Fruit fly (Drosophila melanogaster) whole organism: ENCODE measurements around the gene Atf3.

ENCODE experiments used
- CG8478 ChIP-seq: fragments of >200 bp; optimal IDR thresholded peaks from 2 replicates; lab custom pipeline; 2018; ENCODE audit warnings: inconsistent platforms
- Dll ChIP-seq: fragments of >200 bp; optimal IDR thresholded peaks from 2 replicates; lab custom pipeline; 2017
- EcR ChIP-seq, 2 experiments: fragments of >200 bp; optimal IDR thresholded peaks; 2 replicates each; lab custom pipeline; 2017; ENCODE audit warnings: missing biosample characterization in 2 of 2, missing genetic modification characterization in 2 of 2, missing genetic modification reagents in 2 of 2
- pan ChIP-seq: fragments of >200 bp; optimal IDR thresholded peaks from 2 replicates; lab custom pipeline; 2017
- psq ChIP-seq: fragments of >200 bp; optimal IDR thresholded peaks from 2 replicates; lab custom pipeline; 2017
- usp ChIP-seq: fragments of >200 bp; optimal IDR thresholded peaks from 2 replicates; lab custom pipeline; 2017; ENCODE audit warnings: missing biosample characterization, missing genetic modification characterization, mixed read lengths

The Atf3 gene

DNA sequence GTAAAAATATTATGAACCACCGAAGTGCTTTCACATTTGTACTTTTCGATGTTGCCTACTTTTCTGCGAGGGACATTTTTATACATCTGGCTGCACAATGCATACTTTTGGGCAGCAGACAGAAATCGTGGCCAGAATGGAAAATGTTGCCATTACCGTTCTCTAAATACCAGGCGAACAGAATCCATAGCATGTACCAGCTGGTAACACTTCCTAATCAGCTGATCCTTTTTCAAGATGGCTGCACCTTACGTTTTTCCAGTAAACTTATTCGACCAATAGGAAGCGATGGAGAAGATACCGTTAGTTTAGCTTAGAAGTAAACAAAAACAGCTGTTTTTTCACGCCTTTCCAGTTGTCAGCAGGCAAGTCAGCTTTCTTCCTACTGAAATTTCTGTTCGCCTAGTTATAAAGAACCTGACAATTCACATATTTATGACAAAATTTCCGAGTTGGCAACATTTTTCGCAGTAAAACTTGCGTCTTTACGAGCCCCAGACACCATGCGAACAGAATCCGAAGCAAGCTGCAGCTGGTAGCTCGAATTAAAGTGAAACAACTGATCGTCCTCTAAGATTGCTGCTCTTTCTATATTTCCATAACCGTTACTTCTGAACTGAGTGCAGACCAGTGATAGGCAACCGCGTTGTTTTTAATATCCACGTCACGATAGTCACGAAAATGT lies 14.0 kb upstream of the Atf3 start:
- TF ChIP-seq pan = no peak
- no peak for TF ChIP-seq psq (lab: Kevin White, UChicago)
- no peak for TF ChIP-seq usp
- no peak for TF ChIP-seq CG8478 (lab: Kevin White, UChicago)
- TF ChIP-seq EcR (GFP tag; optimal IDR thresholded peaks at IDR 0.05; lab: Kevin White, UChicago) = no peak
- TF ChIP-seq Dll (lab: Kevin White, UChicago) = no peak

DNA sequence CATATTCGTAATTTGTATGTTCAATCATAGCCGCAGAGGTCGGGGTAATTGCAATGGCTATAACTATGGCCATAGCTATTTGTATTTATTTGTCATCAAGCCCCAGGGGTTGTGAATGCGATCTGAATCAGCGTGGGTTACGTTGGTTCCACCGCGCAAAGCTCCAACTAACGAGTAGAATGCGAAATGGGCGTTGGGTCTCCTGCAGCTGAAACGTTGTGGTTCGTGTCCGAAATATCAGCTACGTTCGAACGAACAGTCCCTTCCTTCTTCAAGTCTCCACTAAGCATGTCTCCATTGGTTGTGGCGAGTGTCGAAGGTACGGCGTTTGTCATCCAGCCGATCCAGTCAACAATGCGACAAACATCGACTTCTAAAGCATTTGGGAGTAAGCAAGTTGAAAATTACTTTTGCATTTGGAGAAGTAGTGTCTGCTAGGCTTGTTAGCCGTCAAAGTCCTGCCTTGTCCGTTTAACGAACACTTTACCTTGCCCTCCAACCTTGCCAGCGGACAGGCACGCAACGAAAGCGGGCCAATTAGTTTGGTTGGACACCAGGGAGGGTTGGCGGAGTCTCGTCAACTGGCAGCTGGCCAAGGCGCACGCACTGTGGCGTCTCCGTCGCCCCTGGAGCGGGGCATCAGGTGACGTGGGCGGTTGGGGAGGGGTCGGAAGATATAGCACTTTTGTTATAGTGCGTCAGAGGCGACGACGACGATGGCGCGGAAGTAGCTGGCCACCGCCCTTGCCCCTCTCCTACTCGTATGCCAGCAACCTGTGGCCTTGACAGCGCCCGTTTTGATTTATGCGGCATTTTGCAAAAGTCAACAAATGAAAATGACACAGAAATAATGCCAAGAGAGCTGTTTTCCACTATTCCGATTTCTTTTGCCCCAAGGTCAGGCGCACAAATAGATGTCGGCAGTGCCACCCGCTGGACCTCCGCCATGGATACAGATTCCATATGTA lies 12.1 kb upstream of the Atf3 start, which contains the start of gene CG32812:
TSS of gene CG32812 (plus strand) at position 423 of the 968 bp plus-strand sequence.
- TF ChIP-seq Dll (lab: Kevin White, UChicago) = no peak
- no peak for TF ChIP-seq usp
- TF ChIP-seq pan = no peak
- TF ChIP-seq psq (lab: Kevin White, UChicago) = no peak
- no peak for TF ChIP-seq EcR (GFP tag; optimal IDR thresholded peaks at IDR 0.05; lab: Kevin White, UChicago)
- no peak for TF ChIP-seq CG8478 (lab: Kevin White, UChicago)

DNA sequence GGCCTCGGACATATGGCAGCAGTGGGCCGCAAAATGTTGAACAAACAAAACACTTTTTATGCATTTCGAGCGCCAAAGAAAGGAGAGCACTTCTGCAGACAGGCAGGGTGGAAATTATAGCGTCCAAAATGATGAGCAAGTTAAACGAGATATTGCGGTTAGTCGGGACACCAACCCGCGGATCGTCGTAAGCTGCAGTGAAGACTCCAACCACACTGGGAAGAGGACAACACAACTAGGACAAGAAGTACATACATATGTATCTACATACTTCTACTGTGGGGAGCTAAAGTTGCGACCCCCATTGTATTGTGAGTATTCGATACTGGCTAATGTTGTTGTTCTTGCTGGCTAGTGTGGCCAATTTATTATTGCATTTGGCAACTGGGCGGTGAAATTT lies 11.1 kb upstream of the Atf3 start:
- TF ChIP-seq Dll (lab: Kevin White, UChicago) (no peak), EcR (GFP tag; optimal IDR thresholded peaks at IDR 0.05; lab: Kevin White, UChicago) (no peak), CG8478 (lab: Kevin White, UChicago) (no peak), usp (no peak), psq (lab: Kevin White, UChicago) (no peak), pan (no peak)

DNA sequence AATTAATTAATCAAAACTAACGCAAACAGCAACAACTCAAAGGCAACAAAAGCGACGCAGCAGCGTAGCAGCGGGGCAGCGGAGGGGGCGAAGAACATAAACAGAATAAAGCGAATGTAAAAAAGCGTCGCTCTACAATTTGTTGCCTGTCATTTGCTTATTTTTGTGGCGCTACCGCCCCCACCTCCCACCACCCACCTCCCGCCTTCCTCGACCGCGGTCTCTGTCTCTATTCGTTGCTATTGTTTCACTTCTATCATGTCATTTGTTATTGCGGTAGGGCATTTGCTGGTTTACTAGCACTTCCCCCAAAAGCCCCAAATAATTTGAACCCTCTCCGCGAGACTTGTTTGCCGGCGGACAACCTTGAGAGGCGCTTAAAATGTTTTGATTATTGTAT lies 10.2 kb upstream of the Atf3 start:
- no peak for TF ChIP-seq Dll (lab: Kevin White, UChicago)
- TF ChIP-seq pan = no peak
- no peak for TF ChIP-seq usp
- no peak for TF ChIP-seq EcR (GFP tag; optimal IDR thresholded peaks at IDR 0.05; lab: Kevin White, UChicago)
- TF ChIP-seq psq (lab: Kevin White, UChicago) = no peak
- no peak for TF ChIP-seq CG8478 (lab: Kevin White, UChicago)

DNA sequence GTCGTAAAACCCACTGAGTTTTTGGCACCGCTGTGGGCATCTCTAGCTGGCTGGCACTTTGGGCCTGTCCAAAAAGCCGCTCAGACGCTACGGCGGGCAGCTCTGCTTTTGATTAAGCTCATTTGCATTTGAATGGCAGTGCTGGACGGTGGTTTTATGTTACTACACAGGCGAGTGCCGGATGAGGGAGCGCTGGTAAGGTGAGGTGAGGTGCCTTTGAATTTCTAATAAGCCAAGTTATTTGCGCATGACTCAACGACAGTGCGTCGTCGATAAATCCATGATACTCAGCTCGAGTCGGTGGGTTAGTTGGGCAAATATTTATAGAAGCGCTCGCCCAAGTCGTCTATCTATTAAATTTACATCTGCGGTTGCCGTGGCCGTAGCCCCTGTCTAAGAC lies 9.2 kb upstream of the Atf3 start:
- TF ChIP-seq Dll (lab: Kevin White, UChicago) (no peak), psq (lab: Kevin White, UChicago) (no peak), usp (no peak), EcR (GFP tag; optimal IDR thresholded peaks at IDR 0.05; lab: Kevin White, UChicago) (no peak), pan (no peak), CG8478 (lab: Kevin White, UChicago) (no peak)

DNA sequence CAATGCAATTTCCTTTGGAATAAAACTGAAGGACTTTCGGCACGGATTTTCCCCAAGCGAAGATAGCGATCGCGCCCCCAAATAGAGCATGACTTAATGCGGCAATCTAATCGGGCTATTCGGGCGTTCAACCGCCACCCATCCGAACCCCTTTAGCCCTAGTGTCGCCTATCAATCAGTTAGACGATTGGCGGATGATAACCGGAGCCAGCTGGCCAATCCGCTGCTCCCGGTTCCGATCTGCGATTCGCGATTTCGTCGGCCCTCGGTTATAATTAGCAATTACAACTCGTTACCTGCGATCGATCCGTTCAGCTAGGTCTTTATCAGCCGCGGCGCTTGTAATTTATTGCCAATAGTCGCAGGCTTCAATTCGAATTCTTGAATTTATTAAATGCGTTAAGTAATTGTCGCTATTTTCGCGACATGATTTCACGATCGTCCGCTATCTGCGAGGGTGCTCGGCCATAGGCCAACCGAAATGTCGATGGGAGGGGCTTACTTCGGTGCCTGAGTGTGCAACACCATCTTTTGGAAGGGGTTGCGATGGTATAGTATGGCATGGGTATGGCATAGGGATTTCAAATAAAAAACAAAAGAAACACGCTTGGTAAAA lies 8.0 kb upstream of the Atf3 start:
- TF ChIP-seq pan = no peak
- TF ChIP-seq CG8478 (lab: Kevin White, UChicago) = no peak
- no peak for TF ChIP-seq EcR (GFP tag; optimal IDR thresholded peaks at IDR 0.05; lab: Kevin White, UChicago)
- no peak for TF ChIP-seq psq (lab: Kevin White, UChicago)
- TF ChIP-seq usp = no peak
- TF ChIP-seq Dll (lab: Kevin White, UChicago) = no peak

DNA sequence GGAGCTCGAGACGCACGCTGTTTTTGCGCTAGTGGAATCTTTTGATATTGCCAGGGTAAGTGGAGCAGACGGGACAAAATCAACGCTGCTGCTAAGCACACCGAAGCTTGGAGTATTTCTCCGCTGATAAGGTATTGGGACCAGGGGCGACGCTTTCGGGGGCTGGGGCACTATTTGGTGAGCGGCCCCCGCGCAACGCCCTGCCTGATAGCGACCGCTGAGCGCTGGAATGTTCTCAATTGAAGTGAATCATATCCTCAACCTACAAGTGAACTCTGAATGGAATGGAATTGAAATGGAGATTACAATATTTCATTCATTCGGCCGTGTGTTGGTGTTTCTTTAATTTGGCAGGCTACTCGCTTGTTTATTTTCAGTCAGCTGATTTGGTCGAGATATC lies 7.3 kb upstream of the Atf3 start:
- TF ChIP-seq psq (lab: Kevin White, UChicago) (no peak), usp (no peak)

DNA sequence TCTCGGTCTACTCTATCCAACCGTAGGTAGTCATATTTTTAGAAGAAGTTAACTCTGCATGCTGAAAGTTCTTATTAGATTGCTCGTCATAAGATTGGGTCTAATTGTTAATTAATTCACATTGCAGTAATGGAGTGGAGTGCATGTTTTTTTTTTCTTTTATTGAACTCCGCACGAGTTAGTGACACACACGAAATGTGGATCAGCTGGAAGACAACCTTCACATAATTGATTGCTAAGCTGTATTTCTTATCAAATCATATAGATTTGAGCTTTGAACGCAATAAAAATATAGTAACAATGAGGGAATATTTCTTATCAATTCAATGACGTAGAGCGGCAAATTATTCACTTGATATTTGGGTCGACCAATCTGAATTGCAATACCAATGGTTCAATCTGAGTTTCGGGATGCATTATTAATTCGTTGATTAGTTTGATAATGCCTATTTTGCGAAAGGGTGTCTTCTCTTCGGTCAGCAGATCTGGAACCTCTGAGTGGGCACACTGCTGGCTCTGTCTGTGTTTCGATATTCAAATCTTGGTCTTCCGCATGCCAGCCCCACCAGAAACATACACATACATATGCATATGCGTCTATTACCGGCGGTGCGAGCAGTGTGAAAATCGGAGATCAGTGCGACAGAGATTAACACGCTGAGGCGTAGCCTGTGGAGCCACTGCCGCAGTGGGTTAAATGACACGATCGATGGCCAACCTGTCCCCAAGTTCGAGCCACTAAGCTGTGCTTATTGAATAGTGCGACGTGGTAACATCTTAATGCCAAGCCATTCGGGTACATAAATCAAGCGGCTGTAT lies 4.0 kb upstream of the Atf3 start:
- no peak for TF ChIP-seq CG8478 (lab: Kevin White, UChicago)
- no peak for TF ChIP-seq usp
- TF ChIP-seq Dll (lab: Kevin White, UChicago) = no peak
- no peak for TF ChIP-seq pan
- TF ChIP-seq psq (lab: Kevin White, UChicago) = no peak
- TF ChIP-seq EcR (GFP tag; optimal IDR thresholded peaks at IDR 0.05; lab: Kevin White, UChicago) = no peak

DNA sequence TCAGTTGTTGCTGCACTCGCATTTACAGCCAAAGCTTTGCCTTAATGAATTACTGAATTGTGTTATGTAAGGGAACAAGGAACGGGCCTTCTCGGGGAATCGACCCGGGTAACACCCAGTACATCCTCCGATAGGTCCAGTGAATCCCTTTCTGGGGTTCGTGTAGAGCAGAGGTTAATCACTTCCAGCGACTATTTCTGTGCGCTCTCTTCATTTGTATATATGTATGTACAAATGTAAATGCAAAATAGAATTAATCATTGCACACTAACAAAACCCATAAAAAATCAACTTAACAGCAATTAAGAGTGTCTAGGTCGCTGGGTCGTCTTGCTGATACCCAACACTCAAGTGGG lies 2.4 kb upstream of the Atf3 start:
- TF ChIP-seq pan = peak; percentile 59
- no peak for TF ChIP-seq Dll (lab: Kevin White, UChicago)

DNA sequence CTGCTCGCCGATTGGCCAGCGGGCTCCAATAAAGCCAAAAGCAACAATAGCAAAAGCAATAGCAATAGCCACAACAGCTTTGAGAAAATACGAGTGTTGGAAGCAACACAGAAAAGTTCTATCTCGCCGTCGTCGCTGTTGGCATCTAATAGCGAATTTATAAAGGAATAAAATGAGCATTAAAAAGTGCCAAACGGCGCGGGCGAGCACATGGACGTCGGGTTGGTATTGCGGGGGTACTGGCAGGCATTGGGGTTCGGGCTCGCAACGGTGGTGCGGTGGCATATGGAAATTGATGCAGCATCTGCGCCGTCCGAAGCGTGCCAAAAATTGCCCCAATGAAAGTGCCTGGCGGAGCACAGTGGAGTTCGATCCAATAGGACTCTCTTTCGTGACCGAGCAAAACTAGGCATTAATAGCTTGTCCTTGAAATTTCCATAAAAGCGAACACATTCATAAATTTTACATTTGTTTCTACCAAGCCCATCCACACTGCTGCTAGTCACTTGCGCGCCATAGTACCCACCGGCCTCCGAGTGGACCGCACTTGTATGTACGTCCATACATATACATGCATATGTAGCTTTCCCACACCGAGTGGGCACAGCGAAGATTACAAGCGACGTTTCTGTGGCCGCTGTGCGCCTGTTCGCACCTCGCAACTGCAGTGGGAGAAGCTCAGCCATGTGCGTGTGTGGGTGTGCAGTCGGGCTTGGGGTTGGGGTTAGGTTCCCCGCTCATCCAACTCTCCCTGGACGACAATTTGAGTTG lies 1.9 kb upstream of the Atf3 start:
- TF ChIP-seq EcR (GFP tag; optimal IDR thresholded peaks at IDR 0.05; lab: Kevin White, UChicago) = no peak
- no peak for TF ChIP-seq pan
- TF ChIP-seq Dll (lab: Kevin White, UChicago) = no peak
- TF ChIP-seq CG8478 (lab: Kevin White, UChicago) = no peak
- TF ChIP-seq psq (lab: Kevin White, UChicago) = no peak
- TF ChIP-seq usp = no peak
